Fruit fly (Drosophila melanogaster) whole organism, embryonic: ENCODE data around the gene Theg.
A peak's percentile ranks its signal among the peaks of the same experiment; 100 is the strongest.

Experiments
- BtbVII ChIP-seq: fragments of 200-800 bp; sonication (Bioruptor generic); optimal IDR thresholded peaks from 3 replicates; lab custom pipeline; 2017; ENCODE audit warnings: missing biosample characterization, mild to moderate bottlenecking, missing genetic modification characterization
- Bteb2 ChIP-seq: fragments of 200-800 bp; sonication (Bioruptor generic); optimal IDR thresholded peaks from 2 replicates; lab custom pipeline; 2016; ENCODE audit warnings: missing biosample characterization, missing genetic modification characterization
- C15 ChIP-seq: fragments of 200-800 bp; sonication (Bioruptor generic); IDR thresholded peaks from 3 replicates; pipeline ENCODE4 v1.3.6; 2022; ENCODE audit warnings: missing biosample characterization, missing genetic modification characterization
- CG10209 ChIP-seq: fragments of 200-800 bp; sonication (Bioruptor generic); optimal IDR thresholded peaks from 3 replicates; lab custom pipeline; 2017; ENCODE audit warnings: missing biosample characterization, mild to moderate bottlenecking, missing genetic modification characterization, missing genetic modification reagents
- CG14014 ChIP-seq: fragments of 200-800 bp; sonication (Bioruptor generic); IDR thresholded peaks from 2 replicates; pipeline ENCODE4 v1.3.6; 2022; ENCODE audit warnings: missing biosample characterization, missing genetic modification characterization
- CG15269 ChIP-seq: fragments of 200-800 bp; sonication (Bioruptor generic); optimal IDR thresholded peaks from 2 replicates; lab custom pipeline; 2018; ENCODE audit warnings: missing biosample characterization, mild to moderate bottlenecking, missing genetic modification characterization, moderate library complexity
- CG15514 ChIP-seq: fragments of 200-800 bp; sonication (Bioruptor generic); optimal IDR thresholded peaks from 3 replicates; lab custom pipeline; 2017; ENCODE audit warnings: missing biosample characterization, missing genetic modification characterization, mild to moderate bottlenecking, moderate library complexity, missing genetic modification reagents
- CG1792 ChIP-seq: fragments of 200-800 bp; sonication (Bioruptor generic); optimal IDR thresholded peaks from 2 replicates; lab custom pipeline; 2016; ENCODE audit warnings: missing biosample characterization, missing genetic modification characterization
- CG18764 ChIP-seq: fragments of 200-800 bp; sonication (Bioruptor generic); optimal IDR thresholded peaks from 3 replicates; lab custom pipeline; 2016; ENCODE audit warnings: missing biosample characterization, missing genetic modification characterization
- CG2129 ChIP-seq: fragments of 200-800 bp; sonication (Bioruptor generic); IDR thresholded peaks from 2 replicates; pipeline ENCODE4 v1.3.6; 2022; ENCODE audit warnings: missing biosample characterization, missing genetic modification characterization; ENCODE audit not compliant: partially characterized antibody
- CG2202 ChIP-seq: fragments of 200-800 bp; sonication (Bioruptor generic); optimal IDR thresholded peaks from 2 replicates; lab custom pipeline; 2018; ENCODE audit warnings: missing biosample characterization, mild to moderate bottlenecking, missing genetic modification characterization
- CG31224 ChIP-seq: fragments of 200-800 bp; sonication (Bioruptor generic); IDR thresholded peaks from 2 replicates; pipeline ENCODE4 v1.3.6; 2022; ENCODE audit warnings: missing biosample characterization, missing genetic modification characterization
- CG3281 ChIP-seq: fragments of 200-800 bp; sonication (Bioruptor generic); optimal IDR thresholded peaks from 3 replicates; lab custom pipeline; 2017; ENCODE audit warnings: missing biosample characterization, mild to moderate bottlenecking, missing genetic modification characterization
- CG7963 ChIP-seq: fragments of 200-800 bp; sonication (Bioruptor generic); IDR thresholded peaks from 3 replicates; pipeline ENCODE4 v1.3.6; 2022; ENCODE audit warnings: missing biosample characterization, missing genetic modification characterization; ENCODE audit not compliant: partially characterized antibody
- CG7987 ChIP-seq: fragments of 200-800 bp; sonication (Bioruptor generic); optimal IDR thresholded peaks from 2 replicates; lab custom pipeline; 2018; ENCODE audit warnings: missing biosample characterization, mild to moderate bottlenecking, missing genetic modification characterization, moderate library complexity
- CG8359 ChIP-seq: fragments of 200-800 bp; sonication (Bioruptor generic); optimal IDR thresholded peaks from 2 replicates; lab custom pipeline; 2017; ENCODE audit warnings: missing biosample characterization, mild to moderate bottlenecking, missing genetic modification characterization, borderline replicate concordance
- CG9437 ChIP-seq: fragments of 200-800 bp; sonication (Bioruptor generic); optimal IDR thresholded peaks from 2 replicates; lab custom pipeline; 2018; ENCODE audit warnings: missing biosample characterization, mild to moderate bottlenecking, missing genetic modification characterization
- CG9727 ChIP-seq: fragments of 200-800 bp; sonication (Bioruptor generic); optimal IDR thresholded peaks from 3 replicates; lab custom pipeline; 2017; ENCODE audit warnings: missing biosample characterization, mild to moderate bottlenecking, missing genetic modification characterization
- CoRest ChIP-seq: fragments of 200-800 bp; sonication (Bioruptor generic); optimal IDR thresholded peaks from 3 replicates; lab custom pipeline; 2018; ENCODE audit warnings: missing biosample characterization, mild to moderate bottlenecking, missing genetic modification characterization, moderate library complexity
- D19A ChIP-seq: fragments of 200-800 bp; optimal IDR thresholded peaks from 3 replicates; lab custom pipeline; 2019; ENCODE audit warnings: missing biosample characterization, mild to moderate bottlenecking, missing genetic modification characterization, moderate library complexity
- Dip2 ChIP-seq: fragments of 200-800 bp; sonication (Bioruptor generic); IDR thresholded peaks from 2 replicates; pipeline ENCODE4 v1.3.6; 2022; ENCODE audit warnings: missing biosample characterization, missing genetic modification characterization
- Dll ChIP-seq: fragments of 200-800 bp; sonication (Bioruptor generic); IDR thresholded peaks from 4 replicates; pipeline ENCODE4 v1.3.6; 2022; ENCODE audit warnings: missing biosample characterization, missing genetic modification characterization; ENCODE audit not compliant: partially characterized antibody
- E2f2 ChIP-seq: fragments of 200-800 bp; sonication (Bioruptor generic); IDR thresholded peaks from 2 replicates; pipeline ENCODE4 v1.3.6; 2022; ENCODE audit warnings: missing biosample characterization, missing genetic modification characterization
- Mes4 ChIP-seq: fragments of 200-800 bp; sonication (Bioruptor generic); optimal IDR thresholded peaks from 2 replicates; lab custom pipeline; 2016; ENCODE audit warnings: missing biosample characterization, missing genetic modification characterization
- NFAT ChIP-seq: fragments of 200-800 bp; sonication (Bioruptor generic); IDR thresholded peaks from 2 replicates; pipeline ENCODE4 v1.3.6; 2022; ENCODE audit warnings: missing biosample characterization, missing genetic modification characterization
- Neu2 ChIP-seq: fragments of 200-800 bp; sonication (Bioruptor generic); optimal IDR thresholded peaks from 3 replicates; lab custom pipeline; 2016; ENCODE audit warnings: missing biosample characterization, missing genetic modification characterization, borderline replicate concordance
- Nf-YA ChIP-seq: fragments of 200-800 bp; sonication (Bioruptor generic); IDR thresholded peaks from 2 replicates; pipeline ENCODE4 v1.3.6; 2022; ENCODE audit warnings: missing biosample characterization, missing genetic modification characterization
- NfI ChIP-seq: fragments of 200-800 bp; sonication (Bioruptor generic); optimal IDR thresholded peaks from 3 replicates; lab custom pipeline; 2018; ENCODE audit warnings: missing biosample characterization, mild to moderate bottlenecking, missing genetic modification characterization, moderate library complexity
- Opbp ChIP-seq: fragments of 200-800 bp; sonication (Bioruptor generic); IDR thresholded peaks from 3 replicates; pipeline ENCODE4 v1.3.6; 2022; ENCODE audit warnings: missing biosample characterization, missing genetic modification characterization; ENCODE audit not compliant: partially characterized antibody
- Ravus ChIP-seq: fragments of 200-800 bp; sonication (Bioruptor generic); IDR thresholded peaks from 2 replicates; pipeline ENCODE4 v1.3.6; 2022; ENCODE audit warnings: missing biosample characterization, missing genetic modification characterization
- ash1 ChIP-seq: fragments of 200-800 bp; sonication (Bioruptor generic); optimal IDR thresholded peaks from 2 replicates; lab custom pipeline; 2018; ENCODE audit warnings: missing biosample characterization, mild to moderate bottlenecking, missing genetic modification characterization
- bbx ChIP-seq: fragments of 200-800 bp; sonication (Bioruptor generic); IDR thresholded peaks from 2 replicates; pipeline ENCODE4 v1.3.6; 2022; ENCODE audit warnings: missing biosample characterization, missing genetic modification characterization; ENCODE audit not compliant: partially characterized antibody
- bsh ChIP-seq, 2 experiments: fragments of 200-800 bp; sonication (Bioruptor generic); optimal IDR thresholded peaks; 2 replicates each; lab custom pipeline; 2017 to 2018; ENCODE audit warnings: mild to moderate bottlenecking in 2 of 2, missing biosample characterization in 2 of 2, missing genetic modification characterization in 2 of 2, moderate library complexity in 1 of 2
- cato ChIP-seq: fragments of 200-800 bp; sonication (Bioruptor generic); optimal IDR thresholded peaks from 2 replicates; lab custom pipeline; 2016; ENCODE audit warnings: missing biosample characterization, missing genetic modification characterization, borderline replicate concordance
- corto ChIP-seq: fragments of 200-800 bp; sonication (Bioruptor generic); optimal IDR thresholded peaks from 2 replicates; lab custom pipeline; 2016; ENCODE audit warnings: missing biosample characterization, mild to moderate bottlenecking, missing genetic modification characterization, moderate library complexity
- en ChIP-seq: fragments of 200-800 bp; sonication (Bioruptor generic); optimal IDR thresholded peaks from 2 replicates; lab custom pipeline; 2016; ENCODE audit warnings: missing biosample characterization, missing genetic modification characterization
- gem ChIP-seq: fragments of 200-800 bp; sonication (Bioruptor generic); optimal IDR thresholded peaks from 2 replicates; lab custom pipeline; 2019; ENCODE audit warnings: missing biosample characterization, mild to moderate bottlenecking, missing genetic modification characterization, moderate library complexity
- gsb-n ChIP-seq: fragments of 200-800 bp; sonication (Bioruptor generic); optimal IDR thresholded peaks from 3 replicates; lab custom pipeline; 2018; ENCODE audit warnings: missing biosample characterization, mild to moderate bottlenecking, missing genetic modification characterization
- h ChIP-seq: fragments of >200 bp; optimal IDR thresholded peaks from 2 replicates; lab custom pipeline; 2017
- ham ChIP-seq: fragments of 200-800 bp; sonication (Bioruptor generic); IDR thresholded peaks from 2 replicates; pipeline ENCODE4 v1.3.6; 2022; ENCODE audit warnings: missing biosample characterization, missing genetic modification characterization
- hb ChIP-seq: fragments of 200-800 bp; sonication (Bioruptor generic); IDR thresholded peaks from 3 replicates; pipeline ENCODE4 v1.3.6; 2022; ENCODE audit warnings: missing biosample characterization, missing genetic modification characterization; ENCODE audit not compliant: partially characterized antibody
- insv ChIP-seq, 2 experiments: fragments of 200-800 bp; sonication (Bioruptor generic); optimal IDR thresholded peaks; 3 replicates each; lab custom pipeline; 2016 to 2018; ENCODE audit warnings: missing biosample characterization in 2 of 2, missing genetic modification characterization in 2 of 2
- pita ChIP-seq: fragments of 200-800 bp; sonication (Bioruptor generic); optimal IDR thresholded peaks from 2 replicates; lab custom pipeline; 2017; ENCODE audit warnings: missing biosample characterization, mild to moderate bottlenecking, missing genetic modification characterization
- rib ChIP-seq: fragments of 200-800 bp; sonication (Bioruptor generic); IDR thresholded peaks from 2 replicates; pipeline ENCODE4 v1.3.6; 2022; ENCODE audit warnings: missing biosample characterization, missing genetic modification characterization
- sc ChIP-seq, 3 experiments: fragments of >200 bp in 2 of 3; fragments of 200-800 bp in 1 of 3; sonication (Bioruptor generic) in 1 of 3; optimal IDR thresholded peaks; 2 replicates in 2 of 3; 3 replicates in 1 of 3; lab custom pipeline; 2017; ENCODE audit warnings: mild to moderate bottlenecking in 1 of 3, missing biosample characterization in 1 of 3, missing genetic modification characterization in 1 of 3, missing genetic modification reagents in 1 of 3
- sens-2 ChIP-seq: fragments of 200-800 bp; sonication (Bioruptor generic); IDR thresholded peaks from 2 replicates; pipeline ENCODE4 v1.3.6; 2022; ENCODE audit warnings: missing biosample characterization, missing genetic modification characterization
- sima ChIP-seq: fragments of 200-800 bp; sonication (Bioruptor generic); optimal IDR thresholded peaks from 2 replicates; lab custom pipeline; 2016; ENCODE audit warnings: missing biosample characterization, missing genetic modification characterization
- tgo ChIP-seq: fragments of 200-800 bp; sonication (Bioruptor generic); IDR thresholded peaks from 3 replicates; pipeline ENCODE4 v1.3.6; 2022; ENCODE audit warnings: missing biosample characterization, missing genetic modification characterization
- ttk ChIP-seq: fragments of 200-800 bp; sonication (Bioruptor generic); IDR thresholded peaks from 2 replicates; pipeline ENCODE4 v2.1.2; 2022; ENCODE audit warnings: missing biosample characterization, missing genetic modification characterization

Theg gene

dm6 chr3R:22041625-22042282, 27.3 kb downstream of the Theg start, which contains the start of gene how (continued):
- no peak for TF ChIP-seq NfI (GFP tag; lab: Kevin White, UChicago)
- TF ChIP-seq CoRest (tag; lab: Kevin White, UChicago) = peak; percentile 56
- no peak for TF ChIP-seq Dip2 (GFP tag; lab: Robert Waterston, UW)
- peak in 1 of 2 experiments; percentile 5 for TF ChIP-seq insv (GFP tag; optimal IDR thresholded peaks at IDR 0.05; lab: Kevin White, UChicago)
- no peak for TF ChIP-seq CG2202 (tag; lab: Kevin White, UChicago)
- no peak for TF ChIP-seq D19A
- TF ChIP-seq bsh (GFP tag; optimal IDR thresholded peaks at IDR 0.05; lab: Kevin White, UChicago) = peak in 1 of 2 experiments; percentile 6
- TF ChIP-seq CG2129 (GFP tag; lab: Robert Waterston, UW) = no peak
- TF ChIP-seq CG3281 (GFP tag; lab: Kevin White, UChicago) = peak; percentile 47
- TF ChIP-seq Bteb2 (GFP tag; lab: Kevin White, UChicago) = no peak
- TF ChIP-seq CG7963 (GFP tag; lab: Robert Waterston, UW) = no peak
- no peak for TF ChIP-seq gsb-n
- TF ChIP-seq gem (tag; lab: Kevin White, UChicago) = peak; percentile 30
- no peak for TF ChIP-seq hb (GFP tag; lab: Robert Waterston, UW)
- peak; percentile 4 for TF ChIP-seq CG9437 (GFP tag; lab: Kevin White, UChicago)
- no peak for TF ChIP-seq Ravus (GFP tag; lab: Robert Waterston, UW)
- peak; percentile 57; the same call in 3 of the 4 replicates for TF ChIP-seq Dll
- peak; percentile 44 for TF ChIP-seq CG9727 (GFP tag; lab: Kevin White, UChicago)
- TF ChIP-seq E2f2 (GFP tag; lab: Robert Waterston, UW) = peak; percentile 95
- no peak for TF ChIP-seq ham (GFP tag; lab: Robert Waterston, UW)
- no peak for TF ChIP-seq rib (GFP tag; lab: Robert Waterston, UW)
- no peak for TF ChIP-seq CG14014 (GFP tag; lab: Robert Waterston, UW)
- TF ChIP-seq NFAT (GFP tag; lab: Robert Waterston, UW) = no peak
- 0 out of 3 replicates have a peak, but pooled peaks have one; percentile 32 for TF ChIP-seq Opbp (GFP tag; lab: Robert Waterston, UW)
- no peak for TF ChIP-seq en (GFP tag; lab: Kevin White, UChicago)
- no peak for TF ChIP-seq CG7987 (GFP tag; lab: Kevin White, UChicago)
- TF ChIP-seq CG10209 (GFP tag; lab: Kevin White, UChicago) = no peak
- no peak for TF ChIP-seq ttk
- no peak for TF ChIP-seq pita
- TF ChIP-seq sens-2 (GFP tag; lab: Robert Waterston, UW) = no peak
- no peak for TF ChIP-seq CG1792
- TF ChIP-seq ash1 (GFP tag; lab: Kevin White, UChicago) = no peak
- TF ChIP-seq CG15269 = no peak
- no peak for TF ChIP-seq tgo (GFP tag; lab: Robert Waterston, UW)
- no peak for TF ChIP-seq sc (optimal IDR thresholded peaks at IDR 0.05; lab: Kevin White, UChicago)
- TF ChIP-seq sc (GFP tag; optimal IDR thresholded peaks at IDR 0.05; lab: Kevin White, UChicago) = no peak
- TF ChIP-seq corto (GFP tag; lab: Kevin White, UChicago) = no peak
- TF ChIP-seq sima (GFP tag; lab: Kevin White, UChicago) = no peak
- TF ChIP-seq CG31224 = no peak
- TF ChIP-seq Nf-YA = no peak
- TF ChIP-seq C15 (GFP tag; lab: Robert Waterston, UW) = no peak
- no peak for TF ChIP-seq bbx
- TF ChIP-seq BtbVII (GFP tag; lab: Kevin White, UChicago) = no peak
- no peak for TF ChIP-seq cato (GFP tag; lab: Kevin White, UChicago)
- TF ChIP-seq Mes4 (GFP tag; lab: Kevin White, UChicago) = no peak
- TF ChIP-seq CG15514 (GFP tag; lab: Kevin White, UChicago) = peak; percentile 15
- TF ChIP-seq CG8359 (GFP tag; lab: Kevin White, UChicago) = no peak
- TF ChIP-seq Neu2 (GFP tag; lab: Kevin White, UChicago) = no peak
- no peak for TF ChIP-seq h (lab: Kevin White, UChicago)
- TF ChIP-seq CG18764 (GFP tag; lab: Kevin White, UChicago) = no peak
